Worm (Caenorhabditis elegans): ENCODE data around the gene F18A1.1.

DNA sequence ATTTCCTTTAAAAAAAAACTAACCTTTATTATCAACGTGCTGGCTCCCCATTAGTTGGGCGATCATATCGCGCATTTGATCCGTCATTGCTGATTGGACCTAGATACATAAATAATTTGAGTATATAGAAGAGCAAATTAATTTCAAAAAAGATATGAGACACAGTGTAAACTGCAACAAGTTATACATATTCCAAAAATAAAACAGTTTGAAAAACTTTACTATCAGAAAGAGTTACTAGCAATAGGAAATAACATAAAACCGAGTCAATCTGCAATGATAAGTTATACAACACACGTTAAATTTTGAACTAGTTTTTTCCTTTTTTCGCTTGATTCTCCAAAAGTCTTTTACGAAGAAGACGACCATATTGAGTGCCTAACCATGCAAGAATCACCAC lies 22.7 kb downstream of the F18A1.1 start, which contains the start of gene luc-7L:
- TF ChIP-seq ztf-11 (tag; optimal IDR thresholded peaks at IDR 0.05) = no peak
- TF ChIP-seq nhr-12 (tag; optimal IDR thresholded peaks at IDR 0.05) = no peak
- TF ChIP-seq tbx-8 (GFP tag; optimal IDR thresholded peaks at IDR 0.05) = no peak
